Worm (Caenorhabditis elegans) whole organism, L4/young adult: Measurements from ENCODE around the gene D2063.1.
"Not testable (repeated sequence)": the region's sequence is repeated elsewhere in the genome, so short reads cannot be mapped to it uniquely, and the experiment has no call there.

Experiments
- W03F9.2 ChIP-seq: fragments of 150-350 bp; optimal IDR thresholded peaks from 2 replicates; lab custom pipeline; 2014; ENCODE audit warnings: missing biosample characterization, missing genetic modification characterization
- dao-5 ChIP-seq: sonication (generic microtip); optimal IDR thresholded peaks from 2 replicates; lab custom pipeline; 2016; ENCODE audit warnings: missing genotype, missing genetic modification characterization, moderate library complexity, missing compliant biosample characterization
- him-1 ChIP-seq: sonication (generic microtip); optimal IDR thresholded peaks from 2 replicates; lab custom pipeline; 2016; ENCODE audit warnings: missing genotype, missing genetic modification reagents, missing genetic modification characterization, missing compliant biosample characterization

The D2063.1 gene

DNA sequence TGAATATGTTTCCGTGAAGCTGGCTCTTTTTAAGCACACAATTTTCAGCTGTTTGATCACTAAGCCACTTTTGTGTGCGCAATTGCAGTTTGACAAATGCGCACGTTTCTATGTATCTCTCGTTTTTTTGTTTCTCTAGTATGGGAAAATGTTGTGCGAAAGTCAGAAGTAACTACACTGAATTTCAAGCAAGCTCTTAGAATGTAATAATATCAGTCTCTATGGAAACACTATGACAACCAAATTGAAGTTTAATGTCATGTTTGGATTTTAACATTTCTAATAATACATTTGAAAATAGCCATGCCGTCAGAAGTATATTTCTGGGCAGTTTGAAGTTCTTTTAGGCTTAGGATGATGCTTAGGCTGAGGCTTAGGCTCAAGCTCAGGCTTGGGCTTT, 7.1 kb upstream of the D2063.1 start, which contains the start of gene ZC132.9:
Gene ZC132.9 (minus strand): TSS at position 101 of the 400 bp plus-strand sequence.
- TF ChIP-seq him-1 (tag; lab: Kevin White, UChicago) (no peak), W03F9.2 (tag; lab: Kevin White, UChicago) (no peak), dao-5 (tag; lab: Kevin White, UChicago) (no peak)

DNA sequence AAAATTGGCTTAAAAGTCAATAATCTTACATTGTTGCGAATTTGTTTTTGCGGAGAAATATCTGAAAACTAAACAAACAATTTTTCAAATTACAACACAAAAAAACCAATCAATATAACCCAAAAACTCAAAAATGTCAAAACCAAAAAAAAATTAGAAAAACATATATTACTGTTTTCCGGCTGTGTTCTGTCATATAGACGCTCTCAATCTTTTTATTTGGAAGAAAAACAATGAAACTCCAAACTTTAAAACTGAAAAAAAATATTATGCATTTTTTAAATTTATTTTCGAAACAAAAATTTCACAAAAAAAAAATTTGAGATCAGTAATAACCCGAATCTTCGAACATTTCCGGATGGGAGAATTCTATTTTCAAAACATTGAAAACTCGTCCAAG, 4.2 kb upstream of the D2063.1 start, which contains the start of gene R02D1.2:
Gene R02D1.2 (minus strand): TSS at position 101 of the 400 bp plus-strand sequence.
- TF ChIP-seq W03F9.2 (tag; lab: Kevin White, UChicago) (no peak), dao-5 (tag; lab: Kevin White, UChicago) (no peak), him-1 (tag; lab: Kevin White, UChicago) (no peak)

DNA sequence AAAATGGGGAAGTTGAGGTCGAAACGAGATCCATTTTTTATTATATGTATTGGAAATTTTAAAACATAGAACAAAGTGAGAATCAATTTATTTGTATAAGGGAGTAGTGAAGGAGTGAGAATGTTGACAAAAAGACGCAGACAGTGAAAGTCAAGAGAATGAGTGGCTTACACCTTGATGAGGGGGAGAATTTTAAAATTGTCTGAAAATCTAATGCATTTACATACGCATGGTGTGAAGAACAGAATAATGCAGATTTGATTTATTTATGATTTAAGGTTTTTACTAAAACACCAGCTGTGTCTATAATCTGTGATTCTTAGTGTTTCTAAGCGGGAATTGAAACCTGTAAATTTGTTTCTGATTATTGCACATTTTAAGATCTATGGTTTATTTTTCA, 1.5 kb upstream of the D2063.1 start, which contains the start of gene nhr-125:
Gene nhr-125 (minus strand): TSS at position 101 of the 400 bp plus-strand sequence.
- TF ChIP-seq dao-5 (tag; lab: Kevin White, UChicago): no peak
- no peak for TF ChIP-seq W03F9.2 (tag; lab: Kevin White, UChicago)
- no peak for TF ChIP-seq him-1 (tag; lab: Kevin White, UChicago)

DNA sequence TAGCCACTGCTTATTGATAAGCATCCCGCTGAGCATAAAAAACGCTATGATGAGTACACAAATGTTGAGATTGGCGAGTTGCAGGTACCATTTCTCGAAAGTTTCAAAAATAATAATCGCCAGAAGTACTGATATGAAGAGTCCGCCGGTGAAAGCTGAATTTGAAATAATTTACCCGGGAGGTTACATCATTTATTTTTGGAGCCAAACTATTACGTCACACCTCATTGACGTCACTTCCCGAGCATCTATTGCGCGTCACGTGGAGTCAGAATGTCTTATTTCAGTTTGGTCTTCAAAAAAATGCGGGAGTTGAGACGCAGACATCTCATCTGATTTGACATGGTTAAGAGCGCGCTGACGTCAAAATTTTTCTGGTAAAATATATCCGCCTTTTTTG, 3.9 kb downstream of the D2063.1 start:
- TF ChIP-seq dao-5 (tag; lab: Kevin White, UChicago) (no peak), W03F9.2 (tag; lab: Kevin White, UChicago) (no peak), him-1 (tag; lab: Kevin White, UChicago) (no peak)

DNA sequence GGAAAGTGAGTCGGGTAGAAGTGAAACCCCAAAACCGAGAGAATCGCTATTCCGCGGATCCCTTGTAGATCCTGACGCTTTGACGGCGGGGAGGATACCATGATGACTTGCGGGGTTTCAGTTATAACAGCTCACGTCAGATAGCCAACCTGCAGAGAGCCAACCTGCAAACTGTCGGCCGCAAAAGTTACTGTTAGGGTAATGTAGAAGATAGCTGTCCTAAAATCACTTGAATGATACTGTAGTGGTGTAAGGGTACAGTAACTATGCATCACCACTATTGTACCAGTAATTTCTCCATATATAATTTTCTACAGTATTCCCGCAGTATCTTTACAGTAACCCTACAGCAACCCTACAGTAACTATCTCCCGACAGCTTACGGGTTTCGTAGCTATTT, 5.5 kb downstream of the D2063.1 start, which contains the start of gene oac-12:
Gene oac-12 (minus strand): TSS at position 101 of the 400 bp plus-strand sequence.
- no peak for TF ChIP-seq W03F9.2 (tag; lab: Kevin White, UChicago)
- TF ChIP-seq him-1 (tag; lab: Kevin White, UChicago): no peak
- TF ChIP-seq dao-5 (tag; lab: Kevin White, UChicago): no peak

DNA sequence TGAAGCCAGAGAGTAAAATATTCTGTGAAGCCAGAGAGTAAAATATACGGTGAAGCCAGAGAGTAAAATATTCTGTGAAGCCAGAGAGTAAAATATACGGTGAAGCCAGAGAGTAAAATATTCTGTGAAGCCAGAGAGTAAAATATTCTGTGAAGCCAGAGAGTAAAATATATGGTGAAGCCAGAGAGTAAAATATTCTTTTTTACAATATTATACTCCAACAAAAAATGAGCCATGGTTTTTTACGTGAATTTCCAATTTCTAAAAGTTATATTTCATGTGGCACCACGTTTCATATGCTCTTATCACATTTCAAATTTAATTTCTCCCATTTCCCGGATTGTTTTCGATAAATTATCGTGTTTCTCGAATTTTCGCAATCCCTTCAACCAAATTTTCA, 9.5 kb downstream of the D2063.1 start, which contains the start of gene irld-1:
Gene irld-1 (plus strand): TSS at position 301 of the 400 bp plus-strand sequence.
- TF ChIP-seq him-1, W03F9.2, dao-5 (tag; lab: Kevin White, UChicago): not testable (repeated sequence)

DNA sequence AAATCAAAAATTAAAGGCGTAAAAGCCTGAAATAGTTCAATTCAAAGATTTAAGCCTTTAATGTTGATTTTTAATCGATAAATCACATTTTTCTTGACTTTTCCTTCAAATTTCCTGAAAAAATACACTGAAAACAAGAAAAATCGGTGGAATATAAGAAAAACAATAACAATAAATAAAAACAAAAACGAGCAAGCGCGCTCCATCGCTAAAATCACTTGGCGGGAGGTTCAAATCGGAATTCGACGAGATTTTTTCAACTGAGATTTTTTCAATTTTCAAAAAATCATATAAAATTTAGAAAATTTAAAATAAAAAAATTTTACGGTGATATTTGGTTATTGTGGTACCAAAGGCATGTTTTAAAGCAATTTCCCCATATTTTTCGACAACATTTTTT, 12.6 kb downstream of the D2063.1 start:
- no peak for TF ChIP-seq W03F9.2 (tag; lab: Kevin White, UChicago)

DNA sequence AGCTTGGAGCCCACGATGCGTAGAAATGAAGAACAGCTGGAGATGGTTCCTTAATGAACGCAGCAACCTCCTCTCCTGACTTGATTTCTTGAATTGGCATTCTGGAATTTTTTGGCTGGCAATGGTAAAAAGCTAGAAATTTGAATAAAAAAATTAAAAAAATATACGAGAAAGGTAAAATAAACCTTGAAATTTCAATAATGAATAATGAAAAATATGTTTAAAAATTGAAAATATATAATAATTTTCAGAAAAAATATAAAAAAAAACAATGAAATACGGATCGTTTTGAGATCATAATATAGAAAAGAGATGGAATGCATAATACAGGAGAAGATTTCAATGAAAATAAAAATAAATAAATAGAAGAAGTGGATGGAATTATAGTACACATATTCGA, 14.3 kb downstream of the D2063.1 start, which contains the start of gene glrx-3:
Gene glrx-3 (minus strand): TSS at position 101 of the 400 bp plus-strand sequence.
- TF ChIP-seq dao-5 (tag; lab: Kevin White, UChicago) (no peak), him-1 (tag; lab: Kevin White, UChicago) (no peak), W03F9.2 (tag; lab: Kevin White, UChicago) (no peak)

DNA sequence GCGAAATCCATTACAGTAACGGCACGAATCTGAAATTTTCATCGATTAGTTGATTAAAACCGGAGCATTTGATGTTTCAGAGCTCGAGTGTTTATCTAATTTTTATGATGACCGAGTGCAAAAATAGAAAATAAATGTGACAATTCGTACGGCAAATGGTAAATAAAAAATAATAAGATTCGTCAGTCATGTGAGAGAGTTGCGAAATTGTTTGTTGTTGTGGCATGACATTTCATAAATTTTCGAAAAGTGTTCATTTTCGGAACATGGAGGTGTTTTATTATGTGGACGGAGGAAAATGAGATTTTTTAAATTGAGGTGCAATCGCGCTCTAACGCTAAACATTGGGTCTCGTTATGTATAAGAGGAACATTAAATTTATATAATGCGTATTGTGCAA, 14.8 kb downstream of the D2063.1 start:
- TF ChIP-seq W03F9.2 (tag; lab: Kevin White, UChicago) (no peak), dao-5 (tag; lab: Kevin White, UChicago) (no peak), him-1 (tag; lab: Kevin White, UChicago) (no peak)

DNA sequence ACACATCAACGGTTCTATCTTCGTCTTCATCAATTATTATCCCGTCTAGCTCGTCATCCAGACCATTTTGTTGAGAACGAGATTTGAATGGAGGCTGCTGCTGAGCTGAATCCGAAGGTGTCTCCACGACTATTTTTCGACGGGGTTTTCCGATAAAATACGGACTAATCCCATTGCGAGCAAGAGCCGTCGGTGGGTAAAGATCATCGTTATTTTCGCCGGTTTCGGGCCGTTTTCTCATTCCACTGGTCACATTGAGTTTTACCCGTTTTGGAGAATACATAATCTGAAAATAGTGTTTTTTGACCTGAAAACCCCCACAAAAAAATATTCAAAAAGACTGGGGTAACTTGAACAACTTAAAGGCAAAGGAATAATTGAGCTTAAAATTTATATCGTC, 18.8 kb downstream of the D2063.1 start, which contains the start of gene figl-1:
Gene figl-1 (minus strand): TSS at position 286 of the 400 bp plus-strand sequence.
- TF ChIP-seq him-1 (tag; lab: Kevin White, UChicago) (no peak), W03F9.2 (tag; lab: Kevin White, UChicago) (no peak), dao-5 (tag; lab: Kevin White, UChicago) (no peak)

DNA sequence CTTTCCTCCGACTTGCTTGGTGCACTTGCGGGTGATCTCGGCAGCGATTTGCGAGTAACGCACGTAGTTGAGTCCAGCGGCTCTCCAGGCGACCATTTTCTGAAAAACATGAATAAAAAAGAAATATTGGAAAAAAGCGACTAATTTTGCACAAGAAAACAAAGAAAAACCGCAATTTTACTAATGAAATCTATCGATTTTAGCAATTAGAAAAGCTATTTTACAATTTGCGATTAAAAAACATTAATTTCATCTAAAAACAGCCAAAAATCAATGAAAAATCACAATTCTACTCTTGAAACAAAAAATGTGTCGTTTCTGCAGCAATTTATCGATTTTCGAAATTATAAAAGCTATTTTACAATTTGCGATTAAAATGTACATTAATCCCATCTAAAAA, 19.4 kb downstream of the D2063.1 start, which contains the start of gene hpo-18:
Gene hpo-18 (minus strand): TSS at position 101 of the 400 bp plus-strand sequence.
- TF ChIP-seq W03F9.2 (tag; lab: Kevin White, UChicago) (no peak), dao-5 (tag; lab: Kevin White, UChicago) (no peak), him-1 (tag; lab: Kevin White, UChicago) (no peak)

DNA sequence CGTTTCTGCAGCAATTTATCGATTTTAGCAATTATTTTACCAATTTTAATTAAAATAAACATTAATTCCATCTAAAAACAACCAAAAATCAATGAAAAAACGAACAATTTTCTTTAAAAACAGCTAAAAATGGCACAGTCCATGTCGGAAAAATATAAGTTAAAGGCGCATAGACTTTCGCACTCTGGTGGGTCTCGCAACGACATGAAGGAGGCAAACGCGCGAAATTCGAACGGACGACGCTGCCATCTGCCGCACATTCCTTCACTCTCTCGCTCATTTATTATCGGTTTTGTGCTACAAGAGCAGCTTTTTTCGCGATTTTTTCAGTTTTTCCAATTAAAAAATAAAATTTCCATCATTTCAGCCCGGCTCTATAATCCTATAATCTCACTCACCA, 19.9 kb downstream of the D2063.1 start, which contains the start of gene mcm-7:
Gene mcm-7 (plus strand): TSS at position 368 of the 400 bp plus-strand sequence.
- TF ChIP-seq W03F9.2 (tag; lab: Kevin White, UChicago): no peak
- TF ChIP-seq dao-5 (tag; lab: Kevin White, UChicago): no peak
- TF ChIP-seq him-1 (tag; lab: Kevin White, UChicago): no peak

DNA sequence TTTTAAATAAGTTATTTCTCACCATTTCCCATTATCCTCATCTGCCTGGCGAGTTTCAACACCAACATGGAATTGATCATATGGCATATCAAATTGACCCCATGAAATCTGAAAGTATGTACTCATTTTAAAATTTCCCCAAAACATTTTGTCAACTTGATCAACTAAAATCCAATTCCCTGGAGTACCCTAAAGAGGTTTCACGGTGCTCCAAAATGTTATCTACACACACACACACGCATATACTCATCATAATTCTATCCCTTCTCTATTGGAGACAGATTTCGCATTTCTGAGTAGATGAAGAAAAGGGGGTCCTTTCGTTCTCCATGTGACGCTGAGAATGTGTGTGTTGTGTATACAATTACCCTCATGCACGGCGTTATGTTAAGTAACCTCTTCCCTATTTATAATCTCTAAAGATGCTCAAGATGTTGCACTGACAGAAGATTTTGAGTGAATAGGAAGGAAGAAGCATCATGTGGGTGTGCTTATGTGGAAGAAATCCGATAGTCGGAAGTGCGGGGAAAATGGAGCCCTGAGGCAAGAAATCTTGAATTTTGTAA, 29.2 kb downstream of the D2063.1 start:
- TF ChIP-seq him-1 (tag; lab: Kevin White, UChicago): no peak
- TF ChIP-seq dao-5 (tag; lab: Kevin White, UChicago): no peak
- TF ChIP-seq W03F9.2 (tag; lab: Kevin White, UChicago): no peak

DNA sequence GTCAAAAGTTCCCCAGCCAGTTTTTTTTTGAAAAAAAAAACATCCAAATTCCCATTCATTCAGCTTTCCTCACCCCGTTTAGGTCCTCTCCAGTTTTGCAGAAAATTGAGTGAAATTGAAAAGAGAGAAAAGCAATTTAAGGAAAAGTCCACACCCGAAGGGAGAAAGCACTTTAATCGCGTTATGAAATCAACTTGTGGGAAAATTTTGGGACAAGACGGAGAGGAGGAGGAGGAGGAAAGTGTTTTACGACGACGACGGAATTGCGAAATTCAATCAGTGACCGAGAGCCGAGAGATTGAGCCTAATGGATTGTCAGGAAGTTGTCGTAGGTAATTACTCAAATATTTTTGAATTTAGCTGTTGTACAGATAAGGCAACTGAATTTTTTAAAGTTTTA, 30.4 kb downstream of the D2063.1 start:
- no peak for TF ChIP-seq him-1 (tag; lab: Kevin White, UChicago)
- TF ChIP-seq dao-5 (tag; lab: Kevin White, UChicago): no peak
